Worm (Caenorhabditis elegans) whole organism, L2 larva: Measurements from ENCODE around the gene R74.8.

Experiments
- lin-11 ChIP-seq: fragments of 150-350 bp; sonication (generic microtip); optimal IDR thresholded peaks from 2 replicates; lab custom pipeline; 2014; ENCODE audit warnings: missing biosample characterization, missing genetic modification characterization, inconsistent platforms, mixed read lengths
- lin-13 ChIP-seq: fragments of 150-350 bp; optimal IDR thresholded peaks from 2 replicates; lab custom pipeline; 2014; ENCODE audit warnings: missing biosample characterization, missing genetic modification reagents, missing genetic modification characterization
- mbf-1 ChIP-seq: sonication (generic microtip); optimal IDR thresholded peaks from 2 replicates; lab custom pipeline; 2017; ENCODE audit warnings: missing biosample characterization, missing genetic modification characterization
- nhr-11 ChIP-seq: fragments of 150-350 bp; optimal IDR thresholded peaks from 2 replicates; lab custom pipeline; 2014; ENCODE audit warnings: missing biosample characterization, missing genetic modification characterization
- nhr-25 ChIP-seq: fragments of 150-350 bp; sonication (generic microtip); optimal IDR thresholded peaks from 3 replicates; lab custom pipeline; 2014; ENCODE audit warnings: missing biosample characterization, missing genetic modification characterization

- TF ChIP-seq lin-13 = no peak
- TF ChIP-seq lin-11 (tag; lab: Kevin White, UChicago) = no peak
- no peak for TF ChIP-seq mbf-1 (tag; lab: Kevin White, UChicago)
- no peak for TF ChIP-seq nhr-25 (tag; lab: Kevin White, UChicago)
- TF ChIP-seq nhr-11 (tag; lab: Kevin White, UChicago) = no peak
These were observed 1.1 kb upstream of the R74.8 start for ce11 chrIII:4204964-4205363.
